Worm (Caenorhabditis elegans) whole organism, young adult: ENCODE results near the gene mnk-1.

Experiments used
- B0019.2 ChIP-seq: fragments of 200-800 bp; sonication (Bioruptor generic); conservative IDR thresholded peaks from 2 replicates; pipeline ENCODE4 v1.3.6; 2022; ENCODE audit warnings: missing genetic modification reagents, missing genetic modification characterization, missing compliant biosample characterization
- B0035.1 ChIP-seq: sonication (generic microtip); optimal IDR thresholded peaks from 2 replicates; lab custom pipeline; 2016; ENCODE audit warnings: missing genetic modification characterization, mild to moderate bottlenecking, missing compliant biosample characterization, missing genotype, missing genetic modification reagents
- F10E7.11 ChIP-seq: sonication (generic microtip); optimal IDR thresholded peaks from 2 replicates; lab custom pipeline; 2017; ENCODE audit warnings: mild to moderate bottlenecking, missing genetic modification characterization, moderate library complexity, missing compliant biosample characterization
- F33H1.4 ChIP-seq: fragments of 200-800 bp; sonication (Bioruptor generic); IDR thresholded peaks from 2 replicates; pipeline ENCODE4 v1.3.6; 2022; ENCODE audit warnings: missing genetic modification reagents, missing genetic modification characterization, missing compliant biosample characterization
- F52B5.7 ChIP-seq: sonication (generic microtip); optimal IDR thresholded peaks from 2 replicates; lab custom pipeline; 2016; ENCODE audit warnings: mild to moderate bottlenecking, missing genetic modification characterization, missing compliant biosample characterization
- F57A8.1 ChIP-seq: fragments of 200-800 bp; sonication (Bioruptor generic); optimal IDR thresholded peaks from 2 replicates; lab custom pipeline; 2018; ENCODE audit warnings: mild to moderate bottlenecking, missing genetic modification characterization, moderate library complexity, missing compliant biosample characterization
- T07F8.4 ChIP-seq: sonication (generic microtip); optimal IDR thresholded peaks from 2 replicates; lab custom pipeline; 2016; ENCODE audit warnings: mild to moderate bottlenecking, missing genetic modification characterization, moderate library complexity, missing compliant biosample characterization
- T26A5.8 ChIP-seq: sonication (generic microtip); optimal IDR thresholded peaks from 2 replicates; lab custom pipeline; 2016; ENCODE audit warnings: missing genetic modification characterization, missing compliant biosample characterization
- Y56A3A.18 ChIP-seq: fragments of 200-800 bp; sonication (Bioruptor generic); IDR thresholded peaks from 2 replicates; pipeline ENCODE4 v1.3.6; 2022; ENCODE audit warnings: missing genetic modification reagents, missing genetic modification characterization, missing compliant biosample characterization
- Y95B8A.8 ChIP-seq: fragments of 200-800 bp; sonication (Bioruptor generic); IDR thresholded peaks from 2 replicates; pipeline ENCODE4 v1.3.6; 2022; ENCODE audit warnings: missing genetic modification reagents, missing genetic modification characterization, missing compliant biosample characterization
- ZK185.1 ChIP-seq: sonication (generic microtip); optimal IDR thresholded peaks from 2 replicates; lab custom pipeline; 2016; ENCODE audit warnings: mild to moderate bottlenecking, missing genetic modification characterization, missing compliant biosample characterization; ENCODE audit not compliant: poor library complexity, severe bottlenecking
- aptf-2 ChIP-seq: fragments of 200-800 bp; sonication (Bioruptor generic); conservative IDR thresholded peaks from 2 replicates; pipeline ENCODE4 v1.3.6; 2022; ENCODE audit warnings: missing genetic modification reagents, missing genetic modification characterization, missing compliant biosample characterization
- aptf-3 ChIP-seq: fragments of 200-800 bp; sonication (Bioruptor generic); IDR thresholded peaks from 2 replicates; pipeline ENCODE4 v1.3.6; 2022; ENCODE audit warnings: missing genetic modification characterization, missing compliant biosample characterization
- attf-3 ChIP-seq: fragments of 200-800 bp; sonication (Bioruptor generic); conservative IDR thresholded peaks from 2 replicates; pipeline ENCODE4 v1.3.6; 2022; ENCODE audit warnings: missing genetic modification reagents, missing genetic modification characterization, missing compliant biosample characterization
- attf-6 ChIP-seq: fragments of 200-800 bp; sonication (Bioruptor generic); IDR thresholded peaks from 2 replicates; pipeline ENCODE4 v1.3.6; 2022; ENCODE audit warnings: missing genetic modification reagents, missing genetic modification characterization, missing compliant biosample characterization
- ceh-40 ChIP-seq: fragments of 200-800 bp; sonication (Bioruptor generic); IDR thresholded peaks from 2 replicates; pipeline ENCODE4 v1.3.6; 2022; ENCODE audit warnings: missing genetic modification characterization, missing compliant biosample characterization
- ceh-91 ChIP-seq: fragments of 200-800 bp; sonication (Bioruptor generic); IDR thresholded peaks from 2 replicates; pipeline ENCODE4 v1.3.6; 2022; ENCODE audit warnings: missing genetic modification reagents, missing genetic modification characterization, missing compliant biosample characterization
- dox-1 ChIP-seq: fragments of 200-800 bp; sonication (Bioruptor generic); IDR thresholded peaks from 2 replicates; pipeline ENCODE4 v1.3.6; 2022; ENCODE audit warnings: missing genetic modification reagents, missing genetic modification characterization, missing compliant biosample characterization
- dpl-1 ChIP-seq: fragments of 150-350 bp; optimal IDR thresholded peaks from 2 replicates; lab custom pipeline; 2014; ENCODE audit warnings: missing biosample characterization, missing genetic modification reagents, missing genetic modification characterization
- fkh-3 ChIP-seq: sonication (generic microtip); optimal IDR thresholded peaks from 2 replicates; lab custom pipeline; 2016; ENCODE audit warnings: mild to moderate bottlenecking, missing genetic modification characterization, missing compliant biosample characterization
- gei-17 ChIP-seq: fragments of 200-800 bp; sonication (Bioruptor generic); optimal IDR thresholded peaks from 2 replicates; lab custom pipeline; 2018; ENCODE audit warnings: mild to moderate bottlenecking, missing genetic modification characterization, missing compliant biosample characterization
- him-1 ChIP-seq: sonication (generic microtip); optimal IDR thresholded peaks from 2 replicates; lab custom pipeline; 2016; ENCODE audit warnings: missing genotype, missing genetic modification reagents, missing genetic modification characterization, missing compliant biosample characterization
- hmg-1.2 ChIP-seq: fragments of 200-800 bp; sonication (Bioruptor generic); IDR thresholded peaks from 2 replicates; pipeline ENCODE4 v1.3.6; 2022; ENCODE audit warnings: missing genetic modification reagents, missing genetic modification characterization, missing compliant biosample characterization
- let-526 ChIP-seq: fragments of 200-800 bp; sonication (Bioruptor generic); IDR thresholded peaks from 2 replicates; pipeline ENCODE4 v1.3.6; 2022; ENCODE audit warnings: missing genetic modification reagents, missing genetic modification characterization, missing compliant biosample characterization
- lin-26 ChIP-seq: fragments of 200-800 bp; sonication (Bioruptor generic); IDR thresholded peaks from 2 replicates; pipeline ENCODE4 v1.3.6; 2022; ENCODE audit warnings: missing genetic modification reagents, missing genetic modification characterization, missing compliant biosample characterization
- lin-40 ChIP-seq: sonication (generic microtip); optimal IDR thresholded peaks from 2 replicates; lab custom pipeline; 2016; ENCODE audit warnings: missing genetic modification characterization, mild to moderate bottlenecking, missing compliant biosample characterization, missing genotype, missing genetic modification reagents
- lin-54 ChIP-seq: fragments of 200-800 bp; sonication (Bioruptor generic); optimal IDR thresholded peaks from 2 replicates; lab custom pipeline; 2018; ENCODE audit warnings: mild to moderate bottlenecking, missing genetic modification characterization, missing compliant biosample characterization
- lir-1 ChIP-seq: fragments of 200-800 bp; sonication (Bioruptor generic); conservative IDR thresholded peaks from 2 replicates; pipeline ENCODE4 v1.3.6; 2022; ENCODE audit warnings: missing genetic modification reagents, missing genetic modification characterization, missing compliant biosample characterization
- lsl-1 ChIP-seq: fragments of 200-800 bp; sonication (Bioruptor generic); optimal IDR thresholded peaks from 2 replicates; lab custom pipeline; 2018; ENCODE audit warnings: mild to moderate bottlenecking, missing genetic modification characterization, moderate library complexity, missing compliant biosample characterization
- madf-3 ChIP-seq: fragments of 200-800 bp; sonication (Bioruptor generic); IDR thresholded peaks from 2 replicates; pipeline ENCODE4 v1.3.6; 2022; ENCODE audit warnings: missing genetic modification reagents, missing genetic modification characterization, missing compliant biosample characterization
- madf-6 ChIP-seq: fragments of 200-800 bp; sonication (Bioruptor generic); IDR thresholded peaks from 2 replicates; pipeline ENCODE4 v1.3.6; 2022; ENCODE audit warnings: missing genetic modification reagents, missing genetic modification characterization, missing compliant biosample characterization
- nfya-2 ChIP-seq: fragments of 200-800 bp; sonication (Bioruptor generic); IDR thresholded peaks from 2 replicates; pipeline ENCODE4 v1.3.6; 2022; ENCODE audit warnings: missing genetic modification reagents, missing genetic modification characterization, missing compliant biosample characterization
- nfyb-1 ChIP-seq: fragments of 200-800 bp; sonication (Bioruptor generic); IDR thresholded peaks from 2 replicates; pipeline ENCODE4 v1.3.6; 2022; ENCODE audit warnings: missing genetic modification reagents, missing genetic modification characterization, missing compliant biosample characterization
- nhr-27 ChIP-seq: fragments of 200-800 bp; sonication (Bioruptor generic); optimal IDR thresholded peaks from 2 replicates; lab custom pipeline; 2018; ENCODE audit warnings: mild to moderate bottlenecking, missing genetic modification characterization, moderate library complexity, missing compliant biosample characterization
- pbrm-1 ChIP-seq: fragments of 200-800 bp; sonication (Bioruptor generic); IDR thresholded peaks from 2 replicates; pipeline ENCODE4 v1.3.6; 2022; ENCODE audit warnings: missing genetic modification reagents, missing genetic modification characterization, missing compliant biosample characterization
- pha-4 ChIP-seq: fragments of 150-350 bp; sonication (generic microtip); optimal IDR thresholded peaks from 2 replicates; lab custom pipeline; 2014; ENCODE audit warnings: missing biosample characterization, missing genetic modification reagents, missing genetic modification characterization
- snpc-1.3 ChIP-seq: sonication (generic microtip); optimal IDR thresholded peaks from 2 replicates; lab custom pipeline; 2017; ENCODE audit warnings: missing genetic modification characterization, mild to moderate bottlenecking, missing compliant biosample characterization, antibody characterized with exemption, moderate library complexity, missing genotype, missing genetic modification reagents; ENCODE audit not compliant: insufficient read depth
- snpc-4 ChIP-seq, 5 experiments: fragments of 150-350 bp in 1 of 5; sonication (generic microtip) in 4 of 5; optimal IDR thresholded peaks; 2 replicates each; lab custom pipeline; 2014 to 2018; ENCODE audit warnings: missing genetic modification characterization in 5 of 5, missing biosample characterization in 3 of 5, antibody characterized with exemption in 2 of 5, mild to moderate bottlenecking in 2 of 5, missing compliant biosample characterization in 2 of 5, missing genotype in 2 of 5, moderate library complexity in 2 of 5, missing genetic modification reagents in 1 of 5
- tlf-1 ChIP-seq: fragments of 200-800 bp; sonication (Bioruptor generic); optimal IDR thresholded peaks from 2 replicates; lab custom pipeline; 2018; ENCODE audit warnings: mild to moderate bottlenecking, missing genetic modification characterization, missing compliant biosample characterization
- xnd-1 ChIP-seq: sonication (generic microtip); optimal IDR thresholded peaks from 2 replicates; lab custom pipeline; 2016; ENCODE audit warnings: missing genotype, missing genetic modification reagents, missing genetic modification characterization, missing compliant biosample characterization
- zfh-2 ChIP-seq: fragments of 200-800 bp; sonication (Bioruptor generic); conservative IDR thresholded peaks from 2 replicates; pipeline ENCODE4 v1.3.6; 2022; ENCODE audit warnings: missing genetic modification reagents, missing genetic modification characterization, missing compliant biosample characterization
- ztf-18 ChIP-seq: sonication (generic microtip); optimal IDR thresholded peaks from 2 replicates; lab custom pipeline; 2016; ENCODE audit warnings: missing genotype, mild to moderate bottlenecking, missing genetic modification characterization, missing compliant biosample characterization
- ztf-26 ChIP-seq: sonication (generic microtip); optimal IDR thresholded peaks from 2 replicates; lab custom pipeline; 2017; ENCODE audit warnings: missing genetic modification characterization, missing compliant biosample characterization

The mnk-1 gene

ce11 chrII:10580833-10581232 is 26.0 kb upstream of the mnk-1 start, which contains the start of gene dap-3:
Gene dap-3 (plus strand): TSS chrII:10581133.
- TF ChIP-seq T07F8.4 (tag; lab: Kevin White, UChicago) (no peak), tlf-1 (GFP tag; lab: Kevin White, UChicago) (no peak), lsl-1 (GFP tag; lab: Kevin White, UChicago) (no peak), attf-6 (GFP tag; lab: Robert Waterston, UW) (no peak), pha-4 (no peak), snpc-1.3 (tag; lab: Kevin White, UChicago) (no peak), ztf-18 (tag; lab: Kevin White, UChicago) (no peak), ZK185.1 (tag; lab: Kevin White, UChicago) (no peak), madf-3 (GFP tag; lab: Robert Waterston, UW) (no peak)

ce11 chrII:10579655-10580054 is 24.8 kb upstream of the mnk-1 start, which contains the start of gene dohh-1:
Gene dohh-1 (plus strand): TSS chrII:10579955.
- TF ChIP-seq snpc-4 (GFP tag; optimal IDR thresholded peaks at IDR 0.05; lab: Kevin White, UChicago) (no peak), snpc-4 (tag; optimal IDR thresholded peaks at IDR 0.05; lab: Kevin White, UChicago) (no peak), nfyb-1 (GFP tag; lab: Robert Waterston, UW) (no peak), nfya-2 (GFP tag; lab: Robert Waterston, UW) (no peak), zfh-2 (GFP tag; lab: Robert Waterston, UW) (no peak), him-1 (tag; lab: Kevin White, UChicago) (no peak), F57A8.1 (GFP tag; lab: Kevin White, UChicago) (no peak), lin-40 (no peak)

ce11 chrII:10578843-10579430 is 24.1 kb upstream of the mnk-1 start, which contains the start of gene rpb-6:
Gene rpb-6 (plus strand): TSS chrII:10579380.
- TF ChIP-seq B0035.1 (tag; lab: Kevin White, UChicago), result no peak
- no peak for TF ChIP-seq dox-1 (GFP tag; lab: Robert Waterston, UW)
- no peak for TF ChIP-seq lir-1 (GFP tag; lab: Robert Waterston, UW)
- TF ChIP-seq attf-6 (GFP tag; lab: Robert Waterston, UW), result no peak
- peak; percentile 56 for TF ChIP-seq F33H1.4 (GFP tag; lab: Robert Waterston, UW)
- no peak for TF ChIP-seq B0019.2 (GFP tag; lab: Robert Waterston, UW)
- TF ChIP-seq tlf-1 (GFP tag; lab: Kevin White, UChicago), result no peak
- no peak for TF ChIP-seq Y95B8A.8 (GFP tag; lab: Robert Waterston, UW)
- TF ChIP-seq F57A8.1 (GFP tag; lab: Kevin White, UChicago), result no peak
- TF ChIP-seq gei-17 (GFP tag; lab: Kevin White, UChicago), result no peak
- TF ChIP-seq ZK185.1 (tag; lab: Kevin White, UChicago), result no peak
- TF ChIP-seq ceh-91 (GFP tag; lab: Robert Waterston, UW), result no peak
- TF ChIP-seq Y56A3A.18, result no peak
- TF ChIP-seq hmg-1.2 (GFP tag; lab: Robert Waterston, UW), result no peak
- no peak for TF ChIP-seq aptf-3 (GFP tag; lab: Robert Waterston, UW)
- TF ChIP-seq lin-26 (GFP tag; lab: Robert Waterston, UW), result no peak
- peak; percentile 66 for TF ChIP-seq lsl-1 (GFP tag; lab: Kevin White, UChicago)
- TF ChIP-seq fkh-3 (tag; lab: Kevin White, UChicago), result no peak
- TF ChIP-seq let-526 (GFP tag; lab: Robert Waterston, UW), result no peak
- TF ChIP-seq nhr-27 (tag; lab: Kevin White, UChicago), result no peak
- peak; percentile 49; the same call in 1 of the 2 replicates for TF ChIP-seq madf-6 (GFP tag; lab: Robert Waterston, UW)
- TF ChIP-seq T26A5.8 (tag; lab: Kevin White, UChicago), result no peak
- TF ChIP-seq xnd-1, result no peak
- no peak for TF ChIP-seq F10E7.11 (tag; lab: Kevin White, UChicago)
- no peak for TF ChIP-seq ztf-18 (tag; lab: Kevin White, UChicago)
- no peak for TF ChIP-seq nfyb-1 (GFP tag; lab: Robert Waterston, UW)
- TF ChIP-seq aptf-2 (GFP tag; lab: Robert Waterston, UW), result no peak
- no peak for TF ChIP-seq F52B5.7 (tag; lab: Kevin White, UChicago)
- TF ChIP-seq ztf-26, result no peak
- TF ChIP-seq attf-3, result peak; percentile 92
- peak; percentile 67 for TF ChIP-seq lin-54 (GFP tag; lab: Kevin White, UChicago)
- no peak for TF ChIP-seq pha-4
- TF ChIP-seq dpl-1 (GFP tag; lab: Kevin White, UChicago), result peak; percentile 9
- TF ChIP-seq ceh-40 (GFP tag; lab: Robert Waterston, UW), result no peak
- TF ChIP-seq pbrm-1, result no peak
